Worm (Caenorhabditis elegans): ENCODE data around the gene C16D9.3.

C16D9.3 gene

DNA sequence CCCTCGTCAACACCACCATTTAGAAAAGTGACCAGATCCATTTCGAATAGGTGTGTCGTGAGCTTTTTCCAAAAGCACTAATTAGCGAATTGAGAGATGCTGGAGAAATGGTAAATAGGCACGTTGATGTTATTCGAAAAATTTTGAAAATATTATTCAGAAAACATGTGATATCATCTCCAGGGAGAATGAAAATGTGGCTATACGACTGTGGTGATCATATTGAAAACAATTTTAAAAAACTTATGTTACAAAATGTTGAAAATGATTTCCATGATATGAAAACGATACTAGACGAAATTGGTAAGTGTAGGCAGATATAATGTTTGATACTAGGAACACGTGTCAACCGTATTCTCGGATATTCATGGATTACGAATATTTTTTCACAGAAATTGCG lies 13.0 kb downstream of the C16D9.3 start, which contains the start of gene K07C11.10:
TSS of gene K07C11.10 (minus strand) at position 101 of the 400 bp plus-strand sequence.
- TF ChIP-seq sup-37 (GFP tag; optimal IDR thresholded peaks at IDR 0.05): no peak
- no peak for TF ChIP-seq nhr-71 (tag; optimal IDR thresholded peaks at IDR 0.05)
- no peak for TF ChIP-seq hpl-2 (GFP tag; optimal IDR thresholded peaks at IDR 0.05)
- TF ChIP-seq fkh-8 (tag; optimal IDR thresholded peaks at IDR 0.05): peak; percentile 43

DNA sequence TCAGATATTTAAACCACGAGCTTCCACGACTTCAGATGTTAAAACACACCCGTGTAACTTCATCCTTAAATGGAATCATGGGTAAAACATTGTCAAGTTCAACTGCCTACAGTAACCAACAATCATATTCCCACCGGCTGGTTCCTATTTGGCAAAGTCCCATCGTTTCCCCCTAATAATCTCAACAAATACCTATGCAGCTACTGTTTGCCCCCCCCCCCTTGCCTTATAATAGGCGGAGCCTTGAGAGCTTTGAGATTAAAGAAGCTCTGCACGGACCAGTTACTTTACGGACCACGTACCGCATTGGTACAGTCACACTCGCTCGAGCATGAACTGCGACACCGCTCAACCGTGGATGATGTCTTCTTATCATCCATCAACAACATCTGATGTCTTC lies 15.2 kb downstream of the C16D9.3 start, which contains the start of gene pax-1:
TSS of gene pax-1 (plus strand) at position 301 of the 400 bp plus-strand sequence.
- TF ChIP-seq efl-1 (optimal IDR thresholded peaks at IDR 0.05) (no peak), efl-1 (GFP tag; optimal IDR thresholded peaks at IDR 0.05 in 1 of 2) (peak in 1 of 2 experiments; percentile 36), tlp-1 (tag; optimal IDR thresholded peaks at IDR 0.05) (no peak), nhr-47 (tag; optimal IDR thresholded peaks at IDR 0.05) (no peak), ces-1 (GFP tag; optimal IDR thresholded peaks at IDR 0.05) (no peak), nhr-11 (tag; optimal IDR thresholded peaks at IDR 0.05) (no peak), mab-9 (GFP tag; IDR thresholded peaks at IDR 0.05) (no peak), mef-2 (tag; optimal IDR thresholded peaks at IDR 0.05) (no peak), isw-1 (GFP tag; IDR thresholded peaks at IDR 0.05) (no peak), zag-1 (tag; optimal IDR thresholded peaks at IDR 0.05) (no peak)

DNA sequence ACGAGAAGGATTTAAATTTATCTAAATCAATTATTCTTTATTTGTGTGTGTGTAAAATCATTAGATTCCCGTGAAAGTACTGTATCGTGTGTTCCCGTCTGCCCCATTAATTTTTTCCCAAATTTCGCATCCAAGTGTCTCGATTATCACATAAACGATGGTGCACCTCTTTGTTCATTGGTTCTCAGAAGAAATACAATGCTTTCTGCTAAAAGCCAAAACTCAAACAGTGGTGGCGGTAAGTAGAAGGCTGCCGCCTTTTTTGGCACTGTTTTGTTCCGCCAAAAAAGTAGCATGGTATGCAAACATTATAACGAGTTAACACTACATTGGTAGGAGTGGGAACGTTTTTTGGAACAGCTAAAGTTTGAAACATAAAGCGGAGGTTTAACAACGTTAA lies 16.4 kb downstream of the C16D9.3 start:
- no peak for TF ChIP-seq ceh-82 (tag; optimal IDR thresholded peaks at IDR 0.05)
- TF ChIP-seq Y116A8C.19 (tag; optimal IDR thresholded peaks at IDR 0.05; ENCODE audit: borderline replicate concordance): no peak

- no peak for TF ChIP-seq zag-1 (tag; optimal IDR thresholded peaks at IDR 0.05)
- no peak for TF ChIP-seq irx-1 (tag; optimal IDR thresholded peaks at IDR 0.05)
- TF ChIP-seq C16A3.4 (tag; optimal IDR thresholded peaks at IDR 0.05): peak; percentile 6
- peak; percentile 15 for TF ChIP-seq swsn-7 (tag; optimal IDR thresholded peaks at IDR 0.05)
- TF ChIP-seq fos-1 (tag; optimal IDR thresholded peaks at IDR 0.05): no peak
- no peak for TF ChIP-seq nhr-77 (tag; optimal IDR thresholded peaks at IDR 0.05)
- peak; percentile 18 for TF ChIP-seq rnt-1 (tag; optimal IDR thresholded peaks at IDR 0.05)
- peak; percentile 41 for TF ChIP-seq snpc-4 (tag; optimal IDR thresholded peaks at IDR 0.05)
- TF ChIP-seq snu-23 (GFP tag; optimal IDR thresholded peaks at IDR 0.05): peak; percentile 35
- peak; percentile 37 to 71 for TF ChIP-seq efl-1 (optimal IDR thresholded peaks at IDR 0.05)
- peak; percentile 83 to 97 for TF ChIP-seq efl-1 (GFP tag; optimal IDR thresholded peaks at IDR 0.05 in 1 of 2)
- TF ChIP-seq lsy-2 (tag; optimal IDR thresholded peaks at IDR 0.05): peak in 1 of 2 experiments; percentile 52
- no peak for TF ChIP-seq efl-3 (GFP tag; optimal IDR thresholded peaks at IDR 0.05)
- TF ChIP-seq ceh-82 (tag; optimal IDR thresholded peaks at IDR 0.05): no peak
- no peak for TF ChIP-seq nhr-20 (tag; optimal IDR thresholded peaks at IDR 0.05)
- TF ChIP-seq sup-37 (GFP tag; optimal IDR thresholded peaks at IDR 0.05): no peak
- TF ChIP-seq blmp-1 (tag; optimal IDR thresholded peaks at IDR 0.05): peak; percentile 13
- peak; percentile 42 for TF ChIP-seq nhr-47 (tag; optimal IDR thresholded peaks at IDR 0.05)
- TF ChIP-seq nhr-71 (tag; optimal IDR thresholded peaks at IDR 0.05): peak; percentile 31
- TF ChIP-seq lin-35 (GFP tag; optimal IDR thresholded peaks at IDR 0.05): peak; percentile 57 to 87
- TF ChIP-seq dpl-1 (GFP tag; optimal IDR thresholded peaks at IDR 0.05): peak; percentile 52 to 83 (median 77)
- TF ChIP-seq ama-1 (optimal IDR thresholded peaks at IDR 0.05): no peak
- TF ChIP-seq sox-4 (tag; optimal IDR thresholded peaks at IDR 0.05): no peak
- no peak for TF ChIP-seq isw-1 (GFP tag; IDR thresholded peaks at IDR 0.05)
These were observed 18.7 kb downstream of the C16D9.3 start, which contains the start of the genes cogc-6 and air-1 for ce11 chrV:8221083-8221538. Gene cogc-6 (minus strand): TSS chrV:8221316. Gene air-1 (plus strand): TSS chrV:8221488.

ce11 chrV:8219550-8219949 lies 20.3 kb downstream of the C16D9.3 start:
- TF ChIP-seq nhr-85 (tag) (no peak), lin-13 (GFP tag; optimal IDR thresholded peaks at IDR 0.05) (no peak), skn-1 (tag; optimal IDR thresholded peaks at IDR 0.05) (no peak), fkh-4 (tag; optimal IDR thresholded peaks at IDR 0.05; ENCODE audit: borderline replicate concordance) (no peak), mab-9 (GFP tag; IDR thresholded peaks at IDR 0.05) (no peak), snpc-4 (tag; optimal IDR thresholded peaks at IDR 0.05) (no peak), nhr-237 (tag; optimal IDR thresholded peaks at IDR 0.05) (no peak), rnt-1 (tag; optimal IDR thresholded peaks at IDR 0.05) (no peak), pqm-1 (tag; optimal IDR thresholded peaks at IDR 0.05) (no peak), ceh-90 (tag; optimal IDR thresholded peaks at IDR 0.05) (no peak), fkh-10 (GFP tag; optimal IDR thresholded peaks at IDR 0.05) (no peak), fkh-8 (tag; optimal IDR thresholded peaks at IDR 0.05) (no peak), elt-2 (tag; optimal IDR thresholded peaks at IDR 0.05) (no peak), nhr-19 (GFP tag; conservative IDR thresholded peaks at IDR 0.05) (no peak)
